Worm (Caenorhabditis elegans): ENCODE data around the gene irld-9.

irld-9 gene

DNA sequence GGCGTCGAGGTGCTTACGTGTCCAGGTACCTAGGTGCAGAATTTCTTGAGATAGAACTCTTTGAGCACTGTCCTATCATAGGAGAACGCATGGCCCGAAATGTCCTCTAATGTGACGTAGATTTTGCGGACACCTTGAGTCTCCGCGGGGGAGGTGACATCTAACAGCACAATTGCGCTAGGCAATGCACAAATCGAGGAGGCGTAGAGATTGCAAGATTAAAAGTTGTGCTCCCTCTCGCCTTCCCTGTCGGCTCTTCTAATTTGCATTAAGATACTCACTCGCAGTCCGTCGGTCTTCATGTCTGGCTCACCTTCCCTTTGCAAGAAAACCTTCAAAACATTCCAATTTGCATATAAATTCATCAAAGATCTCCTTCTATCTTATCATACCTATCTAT lies 20.9 kb upstream of the irld-9 start, which contains the start of gene F36H5.18:
TSS of gene F36H5.18 (plus strand) at position 301 of the 400 bp plus-strand sequence.
- TF ChIP-seq elt-1 (tag; optimal IDR thresholded peaks at IDR 0.05) (no peak), R02D3.7 (tag; optimal IDR thresholded peaks at IDR 0.05) (no peak), nhr-23 (tag; optimal IDR thresholded peaks at IDR 0.05) (no peak), eor-1 (tag; optimal IDR thresholded peaks at IDR 0.05) (no peak), lin-39 (tag; optimal IDR thresholded peaks at IDR 0.05) (no peak), nhr-77 (tag; optimal IDR thresholded peaks at IDR 0.05) (no peak), ceh-9 (tag; optimal IDR thresholded peaks at IDR 0.05) (no peak), aly-2 (tag; optimal IDR thresholded peaks at IDR 0.05) (no peak), ceh-28 (tag; optimal IDR thresholded peaks at IDR 0.05) (no peak), fos-1 (tag; optimal IDR thresholded peaks at IDR 0.05) (no peak), elt-3 (tag; optimal IDR thresholded peaks at IDR 0.05) (no peak), lsy-12 (tag; optimal IDR thresholded peaks at IDR 0.05) (no peak), nhr-28 (tag; optimal IDR thresholded peaks at IDR 0.05) (no peak), egl-5 (tag; optimal IDR thresholded peaks at IDR 0.05) (no peak), pqm-1 (tag; optimal IDR thresholded peaks at IDR 0.05) (no peak), ztf-4 (tag; optimal IDR thresholded peaks at IDR 0.05) (no peak), pha-4 (tag; optimal IDR thresholded peaks at IDR 0.05) (no peak), elt-2 (tag; optimal IDR thresholded peaks at IDR 0.05) (no peak), fkh-2 (tag; optimal IDR thresholded peaks at IDR 0.05) (no peak), egl-27 (tag; optimal IDR thresholded peaks at IDR 0.05) (no peak)

DNA sequence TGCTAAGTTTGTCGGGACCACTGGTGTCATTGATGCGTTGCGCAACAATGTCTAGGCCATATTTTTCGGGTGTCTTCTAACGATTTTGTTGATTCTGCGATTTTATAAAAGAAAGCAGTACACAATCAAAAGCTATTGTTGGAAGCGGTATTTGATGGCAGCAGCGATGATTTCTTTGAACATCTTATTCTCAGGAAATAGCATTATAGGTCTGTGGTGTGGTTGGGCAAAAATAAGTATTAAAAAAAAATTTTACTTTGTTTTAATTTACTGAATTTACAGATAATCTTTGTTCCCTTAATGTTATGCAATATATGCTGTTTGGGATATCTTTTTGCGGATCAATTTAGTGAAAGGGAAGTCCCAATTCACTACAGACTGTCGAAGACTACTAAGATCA lies 18.3 kb upstream of the irld-9 start, which contains the start of gene F36H5.10:
TSS of gene F36H5.10 (plus strand) at position 301 of the 400 bp plus-strand sequence.
- TF ChIP-seq pqm-1 (tag; optimal IDR thresholded peaks at IDR 0.05) = no peak
- TF ChIP-seq unc-62 (GFP tag; optimal IDR thresholded peaks at IDR 0.05) = no peak
- no peak for TF ChIP-seq eor-1 (tag; optimal IDR thresholded peaks at IDR 0.05)
- no peak for TF ChIP-seq egl-27 (tag; optimal IDR thresholded peaks at IDR 0.05)
- no peak for TF ChIP-seq elt-3 (tag; optimal IDR thresholded peaks at IDR 0.05)
- TF ChIP-seq R02D3.7 (tag; optimal IDR thresholded peaks at IDR 0.05) = no peak
- no peak for TF ChIP-seq nhr-237 (tag; optimal IDR thresholded peaks at IDR 0.05)
- TF ChIP-seq fkh-2 (tag; optimal IDR thresholded peaks at IDR 0.05) = no peak
- no peak for TF ChIP-seq nhr-67 (tag; optimal IDR thresholded peaks at IDR 0.05)
- no peak for TF ChIP-seq mdl-1 (tag; optimal IDR thresholded peaks at IDR 0.05)

DNA sequence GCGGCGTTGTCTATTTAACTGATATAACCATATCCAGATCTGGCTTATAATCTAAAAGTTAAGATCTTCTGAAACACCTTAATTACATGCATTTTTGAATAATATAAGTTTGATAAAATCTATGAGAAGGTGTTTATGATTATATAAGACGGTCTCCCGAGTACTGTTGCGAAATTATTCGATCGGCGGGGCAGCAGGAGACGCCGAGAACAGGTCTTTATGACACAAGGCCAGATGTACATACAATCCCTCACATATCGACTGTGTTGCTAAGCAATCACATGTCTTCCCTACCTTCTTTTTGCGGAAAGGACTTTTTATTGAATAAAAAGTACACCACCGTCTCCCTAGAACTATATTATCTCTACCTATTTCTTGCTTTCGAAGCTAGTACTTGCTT lies 17.8 kb upstream of the irld-9 start, which contains the start of gene fbxb-53:
TSS of gene fbxb-53 (plus strand) at position 301 of the 400 bp plus-strand sequence.
- no peak for TF ChIP-seq ZK546.5 (tag; optimal IDR thresholded peaks at IDR 0.05)

DNA sequence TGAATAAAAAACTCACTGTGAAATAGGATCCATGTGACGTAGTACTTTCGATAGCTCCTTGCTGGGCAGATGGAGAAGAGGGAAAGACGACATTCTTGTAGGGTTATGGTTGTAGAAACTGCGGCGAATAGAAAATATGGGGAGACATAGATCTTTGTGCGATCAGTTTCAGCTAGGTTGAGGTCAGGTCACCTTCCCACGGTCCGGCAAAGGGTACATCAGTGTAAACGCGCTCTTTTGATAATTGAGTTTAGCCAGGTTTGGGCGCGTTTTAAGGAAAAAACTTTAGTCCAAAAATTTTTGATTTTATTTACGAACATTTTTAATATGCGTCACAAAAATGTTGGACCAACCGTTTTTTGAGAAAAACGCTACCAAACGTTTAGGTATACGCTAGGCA lies 17.3 kb upstream of the irld-9 start, which contains the start of gene F36H5.17:
TSS of gene F36H5.17 (minus strand) at position 101 of the 400 bp plus-strand sequence.
- TF ChIP-seq nhr-23 (tag; optimal IDR thresholded peaks at IDR 0.05) (no peak), R02D3.7 (tag; optimal IDR thresholded peaks at IDR 0.05) (no peak), lin-15B (tag; optimal IDR thresholded peaks at IDR 0.05) (no peak), nhr-76 (tag; optimal IDR thresholded peaks at IDR 0.05) (no peak), nhr-77 (tag; optimal IDR thresholded peaks at IDR 0.05) (no peak), nhr-43 (tag; optimal IDR thresholded peaks at IDR 0.05; ENCODE audit: poor library complexity, severe bottlenecking) (no peak), nhr-25 (tag; optimal IDR thresholded peaks at IDR 0.05) (no peak)

DNA sequence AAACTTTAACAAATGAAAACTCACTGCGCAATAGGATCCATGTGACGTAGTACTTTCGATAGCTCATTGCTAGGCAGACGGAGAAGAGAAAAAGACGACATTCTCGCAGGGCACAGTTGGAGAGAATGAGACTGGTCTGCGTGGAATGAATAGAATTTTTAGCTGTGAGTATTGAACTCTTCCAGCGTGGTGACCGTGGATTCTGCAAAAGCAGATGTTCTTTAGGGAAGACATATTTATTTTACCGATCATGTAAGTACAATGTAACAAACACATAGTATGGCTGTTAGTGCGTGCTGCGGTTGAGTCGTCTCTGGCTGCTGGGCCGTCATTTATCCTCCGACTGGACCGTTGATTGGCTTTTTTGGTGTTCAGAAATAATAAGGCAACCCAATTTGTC lies 14.2 kb upstream of the irld-9 start, which contains the start of gene F36H5.9:
TSS of gene F36H5.9 (minus strand) at position 101 of the 400 bp plus-strand sequence.
- TF ChIP-seq unc-39 (tag; optimal IDR thresholded peaks at IDR 0.05) (no peak), elt-1 (tag; optimal IDR thresholded peaks at IDR 0.05) (no peak), aly-2 (tag; optimal IDR thresholded peaks at IDR 0.05) (no peak), nhr-25 (tag; optimal IDR thresholded peaks at IDR 0.05) (no peak), nfya-1 (tag; optimal IDR thresholded peaks at IDR 0.05; ENCODE audit: insufficient read depth) (no peak), nhr-76 (tag; optimal IDR thresholded peaks at IDR 0.05) (no peak), elt-2 (tag; optimal IDR thresholded peaks at IDR 0.05) (no peak), tbx-2 (tag; optimal IDR thresholded peaks at IDR 0.05) (no peak), nhr-43 (tag; optimal IDR thresholded peaks at IDR 0.05; ENCODE audit: poor library complexity, severe bottlenecking) (no peak), zag-1 (tag; optimal IDR thresholded peaks at IDR 0.05) (no peak), ceh-82 (tag; optimal IDR thresholded peaks at IDR 0.05) (no peak), lsy-12 (tag; optimal IDR thresholded peaks at IDR 0.05) (no peak), fkh-2 (tag; optimal IDR thresholded peaks at IDR 0.05) (no peak), jun-1 (tag; optimal IDR thresholded peaks at IDR 0.05) (no peak), nhr-237 (tag; optimal IDR thresholded peaks at IDR 0.05) (no peak), daf-12 (tag; optimal IDR thresholded peaks at IDR 0.05) (no peak), lin-39 (tag; optimal IDR thresholded peaks at IDR 0.05) (no peak), egl-5 (tag; optimal IDR thresholded peaks at IDR 0.05) (no peak), ztf-4 (tag; optimal IDR thresholded peaks at IDR 0.05) (no peak)
